Worm (Caenorhabditis elegans): Measurements from ENCODE around the gene tpa-1.

Gene tpa-1

ce11 chrIV:158662-159061, 66.9 kb downstream of the tpa-1 start, which contains the start of gene Y38C1AA.7:
TSS of gene Y38C1AA.7 (plus strand) at chrIV:158962.
- no peak for TF ChIP-seq lin-32 (GFP tag; optimal IDR thresholded peaks at IDR 0.05)
- TF ChIP-seq M03D4.4 (tag; optimal IDR thresholded peaks at IDR 0.05) = no peak
- no peak for TF ChIP-seq ham-2 (GFP tag; optimal IDR thresholded peaks at IDR 0.05)
- TF ChIP-seq nhr-12 (tag; optimal IDR thresholded peaks at IDR 0.05) = no peak
- no peak for TF ChIP-seq ceh-39 (tag; optimal IDR thresholded peaks at IDR 0.05)
- TF ChIP-seq hlh-1 (tag; optimal IDR thresholded peaks at IDR 0.05) = no peak
- no peak for TF ChIP-seq ceh-83 (GFP tag; optimal IDR thresholded peaks at IDR 0.05)
- TF ChIP-seq nhr-2 (tag; optimal IDR thresholded peaks at IDR 0.05) = no peak
- no peak for TF ChIP-seq blmp-1 (tag; optimal IDR thresholded peaks at IDR 0.05)

ce11 chrIV:159864-160263, 68.1 kb downstream of the tpa-1 start, which contains the start of gene Y38C1AA.19:
TSS of gene Y38C1AA.19 (plus strand) at chrIV:160164.
- no peak for TF ChIP-seq lin-13 (tag; optimal IDR thresholded peaks at IDR 0.05)
- no peak for TF ChIP-seq nhr-2 (tag; optimal IDR thresholded peaks at IDR 0.05)
- TF ChIP-seq ceh-39 (tag; optimal IDR thresholded peaks at IDR 0.05) = no peak
- TF ChIP-seq blmp-1 (tag; optimal IDR thresholded peaks at IDR 0.05) = no peak
- TF ChIP-seq unc-62 (GFP tag; optimal IDR thresholded peaks at IDR 0.05) = no peak
- no peak for TF ChIP-seq cnd-1 (tag; optimal IDR thresholded peaks at IDR 0.05)
- no peak for TF ChIP-seq sem-2 (GFP tag; optimal IDR thresholded peaks at IDR 0.05)
- TF ChIP-seq ceh-83 (GFP tag; optimal IDR thresholded peaks at IDR 0.05) = no peak
- no peak for TF ChIP-seq ham-2 (GFP tag; optimal IDR thresholded peaks at IDR 0.05)
- no peak for TF ChIP-seq mep-1 (tag; optimal IDR thresholded peaks at IDR 0.05)

Measured in whole organism, mixed stage, embryonic.